Worm (Caenorhabditis elegans): ENCODE measurements around the gene Y54B9A.1.
"Not testable (repeated sequence)": the region's sequence is repeated elsewhere in the genome, so short reads cannot be mapped to it uniquely, and the experiment has no call there.

Gene Y54B9A.1

DNA sequence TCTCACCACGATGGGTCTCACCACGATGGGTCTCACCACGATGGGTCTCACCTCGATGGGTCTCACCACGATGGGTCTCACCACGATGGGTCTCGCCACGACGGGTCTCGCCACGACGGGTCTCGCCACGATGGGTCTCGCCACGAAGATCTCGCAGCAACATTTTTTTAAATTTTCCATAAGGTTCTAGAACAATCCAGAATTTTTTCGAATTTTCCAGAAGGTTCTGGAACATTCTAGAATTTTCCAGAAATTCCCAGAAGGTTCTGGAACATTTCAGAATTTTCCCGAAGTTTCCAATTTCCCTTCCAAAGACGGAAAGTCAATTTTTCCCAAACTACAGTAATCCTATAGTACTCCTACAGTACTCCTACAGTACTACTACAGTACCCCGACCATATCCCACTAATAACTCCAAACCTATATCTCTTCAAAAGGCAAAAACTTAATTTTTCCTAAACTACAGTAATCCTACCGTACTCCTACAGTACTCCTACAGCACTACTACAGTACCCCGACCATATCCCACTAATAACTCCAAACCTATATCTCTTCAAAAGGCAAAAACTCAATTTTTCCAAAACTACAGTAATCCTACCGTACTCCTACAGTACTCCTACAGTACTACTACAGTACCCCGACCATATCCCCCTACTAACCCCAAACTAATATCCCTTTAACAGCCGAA is at the start of gene Y54B9A.1:
Y54B9A.1 (minus strand) TSS at position 235 of the 688 bp plus-strand sequence.
- not testable (repeated sequence) for TF ChIP-seq elt-3 (tag; optimal IDR thresholded peaks at IDR 0.05); ces-1 (GFP tag; optimal IDR thresholded peaks at IDR 0.05); mab-5 (tag; optimal IDR thresholded peaks at IDR 0.05)

DNA sequence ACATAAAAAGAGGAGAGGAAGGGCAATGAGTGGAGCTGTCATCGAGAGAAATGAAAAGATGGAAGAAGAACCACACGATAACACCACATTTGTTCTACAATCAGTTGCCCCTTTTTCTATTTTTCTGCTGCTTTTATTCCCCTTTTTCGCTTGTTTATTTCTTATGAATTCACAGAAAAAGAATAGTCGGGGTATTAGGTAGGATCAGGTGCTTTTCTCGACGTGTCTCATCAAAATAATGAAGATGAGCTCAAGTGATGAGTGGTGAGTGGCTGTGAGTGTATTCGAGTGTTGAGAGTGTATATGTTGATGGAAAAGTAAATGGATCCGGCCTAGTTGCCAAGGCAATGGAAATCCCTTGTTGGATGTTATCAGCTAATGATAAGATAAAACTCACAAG is 46.2 kb upstream of the Y54B9A.1 start:
- no peak for TF ChIP-seq pha-4 (tag; optimal IDR thresholded peaks at IDR 0.05)
- no peak for TF ChIP-seq lsy-2 (tag; optimal IDR thresholded peaks at IDR 0.05)
- no peak for TF ChIP-seq unc-62 (GFP tag; optimal IDR thresholded peaks at IDR 0.05)

DNA sequence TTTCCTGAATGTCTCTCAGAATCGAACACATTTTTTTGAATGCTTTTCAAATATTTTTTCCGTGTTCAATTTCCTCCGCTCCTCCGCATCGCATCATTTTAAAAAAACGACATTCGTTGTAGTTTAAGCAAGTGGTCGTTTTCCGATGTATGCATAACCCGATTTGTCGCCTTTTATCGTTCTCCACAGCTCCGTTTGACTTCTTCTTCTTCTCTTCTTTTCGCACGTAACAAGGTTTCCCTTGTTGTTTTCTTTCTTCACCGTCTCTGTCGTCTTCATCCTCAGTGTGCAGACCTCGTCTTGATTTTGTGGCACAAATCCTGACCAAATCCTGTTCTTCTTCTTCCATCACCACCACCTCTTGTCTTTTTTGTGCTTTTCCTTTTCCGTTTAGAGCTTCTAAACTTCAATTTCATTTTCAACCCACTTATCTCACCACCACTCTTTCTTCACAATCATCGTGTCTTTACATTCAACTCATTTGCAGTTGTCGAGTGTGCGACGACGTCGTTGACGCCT is 44.4 kb upstream of the Y54B9A.1 start, which contains the start of gene K06A4.2:
K06A4.2 (plus strand) TSS at position 469 of the 519 bp plus-strand sequence.
- TF ChIP-seq cnd-1 (tag; optimal IDR thresholded peaks at IDR 0.05) (no peak), ztf-11 (tag; optimal IDR thresholded peaks at IDR 0.05) (no peak), lsy-2 (tag; optimal IDR thresholded peaks at IDR 0.05) (no peak), unc-39 (tag; optimal IDR thresholded peaks at IDR 0.05) (no peak), nhr-12 (tag; optimal IDR thresholded peaks at IDR 0.05) (no peak), nhr-237 (tag; optimal IDR thresholded peaks at IDR 0.05) (no peak), tbx-8 (GFP tag; optimal IDR thresholded peaks at IDR 0.05) (no peak), mls-2 (tag; optimal IDR thresholded peaks at IDR 0.05) (no peak), pha-4 (tag; optimal IDR thresholded peaks at IDR 0.05) (no peak), nhr-2 (tag; optimal IDR thresholded peaks at IDR 0.05) (no peak), lin-13 (tag; optimal IDR thresholded peaks at IDR 0.05) (no peak), snpc-4 (tag; optimal IDR thresholded peaks at IDR 0.05) (no peak), sem-2 (GFP tag; optimal IDR thresholded peaks at IDR 0.05) (no peak), nhr-76 (tag; optimal IDR thresholded peaks at IDR 0.05) (no peak), zip-8 (tag; optimal IDR thresholded peaks at IDR 0.05) (no peak), unc-62 (GFP tag; optimal IDR thresholded peaks at IDR 0.05) (no peak), elt-3 (tag; optimal IDR thresholded peaks at IDR 0.05) (no peak)

DNA sequence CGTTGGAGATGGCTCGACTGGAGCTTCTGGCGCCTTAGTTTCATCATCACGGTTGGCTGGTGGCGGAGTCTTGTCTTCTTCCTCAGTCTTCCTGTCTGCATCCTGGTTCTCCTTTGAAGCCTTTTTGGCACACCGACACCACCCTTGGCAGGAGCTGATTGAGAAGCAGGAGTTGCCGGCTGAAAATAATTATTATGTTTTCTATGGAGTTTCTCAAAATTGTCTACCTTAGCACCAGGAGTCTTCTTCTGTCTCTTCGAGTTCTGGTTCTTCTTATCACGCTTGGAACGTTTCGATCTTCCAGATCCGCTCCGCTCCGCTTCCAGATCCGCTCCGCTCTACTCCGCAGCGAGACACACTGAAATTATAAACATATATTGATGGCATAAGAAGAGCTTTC is 41.2 kb upstream of the Y54B9A.1 start, which contains the start of gene K06A4.6:
K06A4.6 (minus strand) TSS at position 101 of the 400 bp plus-strand sequence.
- no peak for TF ChIP-seq nhr-28 (tag; optimal IDR thresholded peaks at IDR 0.05)
- TF ChIP-seq snpc-4 (tag; optimal IDR thresholded peaks at IDR 0.05) = no peak
- no peak for TF ChIP-seq M03D4.4 (tag; optimal IDR thresholded peaks at IDR 0.05)
- no peak for TF ChIP-seq unc-120 (tag; optimal IDR thresholded peaks at IDR 0.05; ENCODE audit: poor library complexity, severe bottlenecking)
- TF ChIP-seq elt-3 (tag; optimal IDR thresholded peaks at IDR 0.05) = no peak
- TF ChIP-seq ceh-43 (GFP tag; optimal IDR thresholded peaks at IDR 0.05) = no peak
- no peak for TF ChIP-seq tbx-8 (GFP tag; optimal IDR thresholded peaks at IDR 0.05)
- no peak for TF ChIP-seq zip-8 (tag; optimal IDR thresholded peaks at IDR 0.05)
- TF ChIP-seq nhr-2 (tag; optimal IDR thresholded peaks at IDR 0.05) = no peak
- no peak for TF ChIP-seq ham-2 (GFP tag; optimal IDR thresholded peaks at IDR 0.05)
- no peak for TF ChIP-seq lin-32 (GFP tag; optimal IDR thresholded peaks at IDR 0.05)
- TF ChIP-seq mep-1 (tag; optimal IDR thresholded peaks at IDR 0.05) = no peak

- TF ChIP-seq pha-4 (tag; optimal IDR thresholded peaks at IDR 0.05) (no peak), nhr-2 (tag; optimal IDR thresholded peaks at IDR 0.05) (no peak), sem-2 (GFP tag; optimal IDR thresholded peaks at IDR 0.05) (no peak), cnd-1 (tag; optimal IDR thresholded peaks at IDR 0.05) (no peak), mep-1 (tag; optimal IDR thresholded peaks at IDR 0.05) (no peak), ham-2 (GFP tag; optimal IDR thresholded peaks at IDR 0.05) (no peak), ceh-39 (tag; optimal IDR thresholded peaks at IDR 0.05) (no peak)
These were observed 38.5 kb upstream of the Y54B9A.1 start, which contains the start of gene nas-3 for ce11 chrV:9477863-9478262. Gene nas-3 (plus strand): TSS chrV:9478163.

DNA sequence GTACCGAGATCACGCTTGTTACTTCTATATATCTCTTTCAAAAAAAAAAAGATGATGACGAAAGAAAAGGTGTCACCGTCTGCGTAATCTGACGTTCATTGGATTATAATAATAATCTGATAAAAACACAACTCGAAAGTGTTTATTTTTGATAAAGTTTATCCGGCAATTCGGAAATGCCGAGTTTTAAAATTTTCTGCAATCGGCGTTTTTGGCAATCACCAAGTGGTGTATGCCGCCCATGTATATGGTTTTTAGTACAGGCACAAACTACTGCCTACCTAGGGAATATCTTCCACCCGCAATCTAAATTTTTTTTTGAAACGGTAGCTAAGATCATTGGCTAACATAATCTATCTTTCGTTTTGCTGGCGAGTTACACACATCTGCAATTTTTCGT is 34.6 kb upstream of the Y54B9A.1 start:
- no peak for TF ChIP-seq M03D4.4 (tag; optimal IDR thresholded peaks at IDR 0.05)
- no peak for TF ChIP-seq nhr-2 (tag; optimal IDR thresholded peaks at IDR 0.05)
- TF ChIP-seq mab-5 (tag; optimal IDR thresholded peaks at IDR 0.05) = no peak
- TF ChIP-seq ham-2 (GFP tag; optimal IDR thresholded peaks at IDR 0.05) = no peak
- no peak for TF ChIP-seq ces-1 (GFP tag; optimal IDR thresholded peaks at IDR 0.05)
- no peak for TF ChIP-seq ztf-11 (tag; optimal IDR thresholded peaks at IDR 0.05)
- no peak for TF ChIP-seq elt-1 (tag; optimal IDR thresholded peaks at IDR 0.05; ENCODE audit: borderline replicate concordance, insufficient read depth)
- TF ChIP-seq pha-4 (tag; optimal IDR thresholded peaks at IDR 0.05) = no peak
- TF ChIP-seq tbx-8 (GFP tag; optimal IDR thresholded peaks at IDR 0.05) = no peak
- TF ChIP-seq mls-2 (tag; optimal IDR thresholded peaks at IDR 0.05) = no peak
- TF ChIP-seq sptf-1 (tag; optimal IDR thresholded peaks at IDR 0.05) = no peak

Data from whole organism, mixed stage, embryonic.